Worm (Caenorhabditis elegans) whole organism, L3 larva: Measurements from ENCODE around the gene tmem-131.

Source experiments
- daf-12 ChIP-seq: fragments of 150-350 bp; optimal IDR thresholded peaks from 2 replicates; lab custom pipeline; 2014; ENCODE audit warnings: missing biosample characterization, missing genetic modification reagents, missing genetic modification characterization
- egl-27 ChIP-seq: sonication (generic microtip); optimal IDR thresholded peaks from 4 replicates; lab custom pipeline; 2017; ENCODE audit warnings: missing biosample characterization, missing genetic modification reagents, missing genetic modification characterization
- egl-5 ChIP-seq: fragments of 150-350 bp; optimal IDR thresholded peaks from 2 replicates; lab custom pipeline; 2017; ENCODE audit warnings: missing biosample characterization, missing genetic modification reagents, missing genetic modification characterization, inconsistent platforms
- elt-3 ChIP-seq, 3 experiments: fragments of 150-350 bp in 1 of 3; sonication (generic microtip) in 2 of 3; optimal IDR thresholded peaks; 2 replicates in 2 of 3; 4 replicates in 1 of 3; lab custom pipeline; 2014 to 2017; ENCODE audit warnings: missing biosample characterization in 3 of 3, missing genetic modification characterization in 3 of 3
- mdl-1 ChIP-seq: fragments of 150-350 bp; optimal IDR thresholded peaks from 2 replicates; lab custom pipeline; 2014; ENCODE audit warnings: missing biosample characterization, missing genetic modification characterization
- nhr-237 ChIP-seq: fragments of 150-350 bp; optimal IDR thresholded peaks from 2 replicates; lab custom pipeline; 2014; ENCODE audit warnings: missing biosample characterization, missing genetic modification characterization
- nhr-43 ChIP-seq: sonication (generic microtip); optimal IDR thresholded peaks from 2 replicates; lab custom pipeline; 2016; ENCODE audit warnings: mild to moderate bottlenecking, missing genetic modification characterization, missing compliant biosample characterization; ENCODE audit not compliant: poor library complexity, severe bottlenecking
- nhr-77 ChIP-seq: fragments of 150-350 bp; optimal IDR thresholded peaks from 2 replicates; lab custom pipeline; 2014; ENCODE audit warnings: missing biosample characterization, missing genetic modification characterization
- pha-4 ChIP-seq: fragments of 150-350 bp; optimal IDR thresholded peaks from 2 replicates; lab custom pipeline; 2014; ENCODE audit warnings: missing biosample characterization, missing genetic modification reagents, missing genetic modification characterization
- pqm-1 ChIP-seq: fragments of 150-350 bp; optimal IDR thresholded peaks from 2 replicates; lab custom pipeline; 2017; ENCODE audit warnings: missing biosample characterization, missing genetic modification characterization, inconsistent platforms
- sea-2 ChIP-seq: fragments of 150-350 bp; sonication (generic microtip); optimal IDR thresholded peaks from 4 replicates; lab custom pipeline; 2014; ENCODE audit warnings: missing biosample characterization, missing genetic modification reagents, missing genetic modification characterization
- skn-1 ChIP-seq: fragments of 150-350 bp; optimal IDR thresholded peaks from 2 replicates; lab custom pipeline; 2014; ENCODE audit warnings: missing biosample characterization, missing genetic modification characterization
- tbx-2 ChIP-seq: sonication (generic microtip); optimal IDR thresholded peaks from 2 replicates; lab custom pipeline; 2016; ENCODE audit warnings: mild to moderate bottlenecking, missing genetic modification characterization, missing compliant biosample characterization
- ztf-4 ChIP-seq: fragments of 150-350 bp; optimal IDR thresholded peaks from 2 replicates; lab custom pipeline; 2014; ENCODE audit warnings: missing biosample characterization, missing genetic modification characterization

DNA sequence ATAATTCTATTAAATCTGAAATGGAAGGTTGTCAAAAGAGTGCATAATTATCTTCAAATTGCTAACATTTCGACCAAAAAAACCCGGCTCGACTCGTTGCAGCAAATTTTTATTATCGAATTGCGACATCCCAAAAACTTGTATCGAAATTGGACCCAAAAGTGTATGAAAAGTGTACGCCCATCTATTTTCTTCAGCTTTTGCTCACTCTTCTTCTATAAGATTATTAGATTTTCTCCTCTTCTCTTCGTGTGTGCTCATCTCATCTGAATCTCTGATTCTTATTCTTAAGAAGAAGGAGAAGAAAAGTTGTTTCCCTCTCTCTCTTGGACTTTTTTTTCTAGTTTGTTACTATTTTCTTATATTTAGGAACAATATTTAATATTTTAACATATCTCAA, 30.7 kb downstream of the tmem-131 start:
- TF ChIP-seq skn-1 (tag; lab: Kevin White, UChicago) (no peak), daf-12 (tag; lab: Kevin White, UChicago) (no peak), pha-4 (tag; lab: Kevin White, UChicago) (no peak), nhr-43 (tag; lab: Kevin White, UChicago) (no peak), elt-3 (tag; optimal IDR thresholded peaks at IDR 0.05; lab: Kevin White, UChicago) (no peak), tbx-2 (tag; lab: Kevin White, UChicago) (no peak), ztf-4 (tag; lab: Kevin White, UChicago) (no peak), mdl-1 (no peak), sea-2 (GFP tag; lab: Kevin White, UChicago) (no peak), nhr-237 (tag; lab: Kevin White, UChicago) (no peak), egl-5 (tag; lab: Kevin White, UChicago) (no peak), egl-27 (tag; lab: Kevin White, UChicago) (no peak), nhr-77 (no peak), pqm-1 (tag; lab: Kevin White, UChicago) (no peak)
